Fruit fly (Drosophila melanogaster) whole organism, embryonic: ENCODE measurements around the gene RpS14a.

ENCODE experiments used
- CG10209 ChIP-seq: fragments of 200-800 bp; sonication (Bioruptor generic); optimal IDR thresholded peaks from 3 replicates; lab custom pipeline; 2017; ENCODE audit warnings: missing biosample characterization, mild to moderate bottlenecking, missing genetic modification characterization, missing genetic modification reagents
- CG11085 ChIP-seq: fragments of 200-800 bp; sonication (Bioruptor generic); IDR thresholded peaks from 2 replicates; pipeline ENCODE4 v1.3.6; 2022; ENCODE audit warnings: missing biosample characterization, missing genetic modification characterization
- CG12299 ChIP-seq: fragments of 200-800 bp; sonication (Bioruptor generic); optimal IDR thresholded peaks from 2 replicates; lab custom pipeline; 2018; ENCODE audit warnings: missing biosample characterization, mild to moderate bottlenecking, missing genetic modification characterization
- CG12769 ChIP-seq: fragments of 200-800 bp; sonication (Bioruptor generic); optimal IDR thresholded peaks from 2 replicates; lab custom pipeline; 2019; ENCODE audit warnings: missing biosample characterization, mild to moderate bottlenecking, missing genetic modification characterization, moderate library complexity
- CG14710 ChIP-seq: fragments of 200-800 bp; sonication (Bioruptor generic); optimal IDR thresholded peaks from 3 replicates; lab custom pipeline; 2019; ENCODE audit warnings: missing biosample characterization, mild to moderate bottlenecking, missing genetic modification characterization, moderate library complexity
- CG16779 ChIP-seq: fragments of 200-800 bp; sonication (Bioruptor generic); IDR thresholded peaks from 2 replicates; pipeline ENCODE4 v1.3.6; 2022; ENCODE audit warnings: missing biosample characterization, missing genetic modification characterization
- CG16815 ChIP-seq: fragments of 200-800 bp; sonication (Bioruptor generic); optimal IDR thresholded peaks from 3 replicates; lab custom pipeline; 2017; ENCODE audit warnings: missing biosample characterization, mild to moderate bottlenecking, missing genetic modification characterization
- CG2120 ChIP-seq: fragments of 200-800 bp; sonication (Bioruptor generic); optimal IDR thresholded peaks from 3 replicates; lab custom pipeline; 2016; ENCODE audit warnings: missing biosample characterization, missing genetic modification characterization
- CG30431 ChIP-seq: fragments of 200-800 bp; sonication (Bioruptor generic); optimal IDR thresholded peaks from 2 replicates; lab custom pipeline; 2017; ENCODE audit warnings: missing biosample characterization, missing genetic modification characterization
- CG32772 ChIP-seq: fragments of 200-800 bp; sonication (Bioruptor generic); IDR thresholded peaks from 2 replicates; pipeline ENCODE4 v1.3.6; 2022; ENCODE audit warnings: missing biosample characterization, missing genetic modification characterization
- CG33213 ChIP-seq: fragments of 200-800 bp; sonication (Bioruptor generic); optimal IDR thresholded peaks from 3 replicates; lab custom pipeline; 2016; ENCODE audit warnings: missing biosample characterization, missing genetic modification characterization
- CG3847 ChIP-seq: fragments of 200-800 bp; sonication (Bioruptor generic); IDR thresholded peaks from 2 replicates; pipeline ENCODE4 v1.3.6; 2022; ENCODE audit warnings: missing biosample characterization, missing genetic modification characterization
- CG5953 ChIP-seq: fragments of 200-800 bp; sonication (Bioruptor generic); IDR thresholded peaks from 2 replicates; pipeline ENCODE4 v1.3.6; 2022; ENCODE audit warnings: missing biosample characterization, missing genetic modification characterization
- CG7556 ChIP-seq: fragments of 200-800 bp; sonication (Bioruptor generic); optimal IDR thresholded peaks from 2 replicates; lab custom pipeline; 2017; ENCODE audit warnings: missing biosample characterization, mild to moderate bottlenecking, missing genetic modification characterization
- CG7987 ChIP-seq: fragments of 200-800 bp; sonication (Bioruptor generic); optimal IDR thresholded peaks from 2 replicates; lab custom pipeline; 2018; ENCODE audit warnings: missing biosample characterization, mild to moderate bottlenecking, missing genetic modification characterization, moderate library complexity
- CG8944 ChIP-seq: fragments of 200-800 bp; sonication (Bioruptor generic); optimal IDR thresholded peaks from 3 replicates; lab custom pipeline; 2016; ENCODE audit warnings: missing biosample characterization, missing genetic modification characterization
- CG9609 ChIP-seq: fragments of 200-800 bp; sonication (Bioruptor generic); optimal IDR thresholded peaks from 3 replicates; lab custom pipeline; 2016; ENCODE audit warnings: missing biosample characterization, missing genetic modification characterization
- CG9797 ChIP-seq: fragments of 200-800 bp; sonication (Bioruptor generic); optimal IDR thresholded peaks from 3 replicates; lab custom pipeline; 2018; ENCODE audit warnings: missing biosample characterization, mild to moderate bottlenecking, missing genetic modification characterization
- CkIIα-i1 ChIP-seq: fragments of 200-800 bp; sonication (Bioruptor generic); IDR thresholded peaks from 2 replicates; pipeline ENCODE4 v1.3.6; 2022; ENCODE audit warnings: missing biosample characterization, missing genetic modification characterization
- CrebB ChIP-seq: fragments of 200-800 bp; sonication (Bioruptor generic); optimal IDR thresholded peaks from 3 replicates; lab custom pipeline; 2018; ENCODE audit warnings: missing biosample characterization, mild to moderate bottlenecking, missing genetic modification characterization
- Dfd ChIP-seq, 2 experiments: fragments of >200 bp; optimal IDR thresholded peaks; 2 replicates each; lab custom pipeline; 2017; ENCODE audit warnings: missing biosample characterization in 2 of 2, missing genetic modification characterization in 2 of 2
- E2f1 ChIP-seq: fragments of 200-800 bp; sonication (Bioruptor generic); IDR thresholded peaks from 2 replicates; pipeline ENCODE4 v1.3.6; 2022; ENCODE audit warnings: missing biosample characterization, missing genetic modification characterization
- Eip74EF ChIP-seq, 2 experiments: fragments of 200-800 bp in 1 of 2; fragments of >200 bp in 1 of 2; sonication (Bioruptor generic) in 1 of 2; optimal IDR thresholded peaks; 2 replicates each; lab custom pipeline; 2017 to 2019; ENCODE audit warnings: missing biosample characterization in 2 of 2, missing genetic modification characterization in 2 of 2, mild to moderate bottlenecking in 1 of 2, moderate library complexity in 1 of 2
- HLH3B ChIP-seq: fragments of 200-800 bp; sonication (Bioruptor generic); IDR thresholded peaks from 2 replicates; pipeline ENCODE4 v1.3.6; 2022; ENCODE audit warnings: missing biosample characterization, missing genetic modification characterization
- HmgD ChIP-seq: fragments of 200-800 bp; sonication (Bioruptor generic); optimal IDR thresholded peaks from 3 replicates; lab custom pipeline; 2016; ENCODE audit warnings: missing biosample characterization, missing genetic modification characterization
- HmgZ ChIP-seq: fragments of 200-800 bp; sonication (Bioruptor generic); optimal IDR thresholded peaks from 2 replicates; lab custom pipeline; 2018; ENCODE audit warnings: missing biosample characterization, mild to moderate bottlenecking, missing genetic modification characterization
- Hr51 ChIP-seq, 2 experiments: fragments of 200-800 bp; sonication (Bioruptor generic); optimal IDR thresholded peaks; 2 replicates in 1 of 2; 3 replicates in 1 of 2; lab custom pipeline; 2016 to 2018; ENCODE audit warnings: missing biosample characterization in 2 of 2, missing genetic modification characterization in 2 of 2, mild to moderate bottlenecking in 1 of 2, moderate library complexity in 1 of 2
- Usf ChIP-seq: fragments of 200-800 bp; sonication (Bioruptor generic); optimal IDR thresholded peaks from 2 replicates; lab custom pipeline; 2017; ENCODE audit warnings: missing genotype, missing biosample characterization, missing genetic modification characterization
- Xbp1 ChIP-seq: fragments of 200-800 bp; sonication (Bioruptor generic); optimal IDR thresholded peaks from 3 replicates; lab custom pipeline; 2016; ENCODE audit warnings: missing biosample characterization, mild to moderate bottlenecking, missing genetic modification characterization
- abd-A ChIP-seq: fragments of 200-800 bp; sonication (Bioruptor generic); optimal IDR thresholded peaks from 3 replicates; lab custom pipeline; 2019; ENCODE audit warnings: missing biosample characterization, mild to moderate bottlenecking, missing genetic modification characterization, moderate library complexity
- amos ChIP-seq: fragments of 200-800 bp; sonication (Bioruptor generic); IDR thresholded peaks from 2 replicates; pipeline ENCODE4 v1.3.6; 2022; ENCODE audit warnings: missing biosample characterization, missing genetic modification characterization; ENCODE audit not compliant: partially characterized antibody
- bowl ChIP-seq: fragments of 200-800 bp; sonication (Bioruptor generic); IDR thresholded peaks from 2 replicates; pipeline ENCODE4 v1.3.6; 2022; ENCODE audit warnings: missing biosample characterization, missing genetic modification characterization
- cad ChIP-seq: fragments of >200 bp; optimal IDR thresholded peaks from 2 replicates; lab custom pipeline; 2017; ENCODE audit warnings: missing biosample characterization, missing genetic modification characterization
- cas ChIP-seq: fragments of 200-800 bp; sonication (Bioruptor generic); IDR thresholded peaks from 2 replicates; pipeline ENCODE4 v1.3.6; 2022; ENCODE audit warnings: missing biosample characterization, missing genetic modification characterization
- disco-r ChIP-seq: fragments of 200-800 bp; sonication (Bioruptor generic); optimal IDR thresholded peaks from 2 replicates; lab custom pipeline; 2016; ENCODE audit warnings: missing biosample characterization, missing genetic modification characterization
- ems ChIP-seq: fragments of 200-800 bp; sonication (Bioruptor generic); optimal IDR thresholded peaks from 3 replicates; lab custom pipeline; 2016; ENCODE audit warnings: missing biosample characterization, missing genetic modification characterization
- eve ChIP-seq, 2 experiments: fragments of >200 bp; optimal IDR thresholded peaks; 2 replicates each; lab custom pipeline; 2017; ENCODE audit warnings: missing biosample characterization in 2 of 2, missing genetic modification characterization in 2 of 2
- ftz-f1 ChIP-seq: fragments of 200-800 bp; sonication (Bioruptor generic); optimal IDR thresholded peaks from 2 replicates; lab custom pipeline; 2016; ENCODE audit warnings: missing biosample characterization, missing genetic modification characterization
- gcm2 ChIP-seq: fragments of 200-800 bp; sonication (Bioruptor generic); optimal IDR thresholded peaks from 2 replicates; lab custom pipeline; 2016; ENCODE audit warnings: missing biosample characterization, missing genetic modification characterization
- hb ChIP-seq: fragments of 200-800 bp; sonication (Bioruptor generic); IDR thresholded peaks from 3 replicates; pipeline ENCODE4 v1.3.6; 2022; ENCODE audit warnings: missing biosample characterization, missing genetic modification characterization; ENCODE audit not compliant: partially characterized antibody
- knrl ChIP-seq: fragments of 200-800 bp; sonication (Bioruptor generic); IDR thresholded peaks from 3 replicates; pipeline ENCODE4 v1.3.6; 2022; ENCODE audit warnings: missing biosample characterization, missing genetic modification characterization; ENCODE audit not compliant: partially characterized antibody
- oc ChIP-seq: fragments of 200-800 bp; sonication (Bioruptor generic); optimal IDR thresholded peaks from 2 replicates; lab custom pipeline; 2018; ENCODE audit warnings: missing biosample characterization, mild to moderate bottlenecking, missing genetic modification characterization, moderate library complexity
- pum ChIP-seq: fragments of 200-800 bp; sonication (Bioruptor generic); optimal IDR thresholded peaks from 2 replicates; lab custom pipeline; 2016; ENCODE audit warnings: missing biosample characterization, missing genetic modification characterization
- repo ChIP-seq: fragments of 200-800 bp; sonication (Bioruptor generic); optimal IDR thresholded peaks from 2 replicates; lab custom pipeline; 2016; ENCODE audit warnings: missing biosample characterization, missing genetic modification characterization
- slou ChIP-seq: fragments of 200-800 bp; sonication (Bioruptor generic); optimal IDR thresholded peaks from 3 replicates; lab custom pipeline; 2016; ENCODE audit warnings: missing biosample characterization, missing genetic modification characterization
- tio ChIP-seq: fragments of 200-800 bp; sonication (Bioruptor generic); optimal IDR thresholded peaks from 2 replicates; lab custom pipeline; 2017; ENCODE audit warnings: missing biosample characterization, missing genetic modification characterization, inconsistent platforms
- tup ChIP-seq: fragments of 200-800 bp; sonication (Bioruptor generic); optimal IDR thresholded peaks from 2 replicates; lab custom pipeline; 2016; ENCODE audit warnings: missing biosample characterization, mild to moderate bottlenecking, missing genetic modification characterization, moderate library complexity
- unc-4 ChIP-seq: fragments of 200-800 bp; sonication (Bioruptor generic); IDR thresholded peaks from 2 replicates; pipeline ENCODE4 v1.3.6; 2022; ENCODE audit warnings: missing biosample characterization, missing genetic modification characterization; ENCODE audit not compliant: partially characterized antibody
- vnd ChIP-seq: fragments of 200-800 bp; sonication (Bioruptor generic); IDR thresholded peaks from 3 replicates; pipeline ENCODE4 v1.3.6; 2022; ENCODE audit warnings: missing biosample characterization, missing genetic modification characterization; ENCODE audit not compliant: partially characterized antibody
- z ChIP-seq: fragments of 200-800 bp; sonication (Bioruptor generic); IDR thresholded peaks from 3 replicates; pipeline ENCODE4 v1.3.6; 2022; ENCODE audit warnings: missing biosample characterization, missing genetic modification characterization

The RpS14a gene

DNA sequence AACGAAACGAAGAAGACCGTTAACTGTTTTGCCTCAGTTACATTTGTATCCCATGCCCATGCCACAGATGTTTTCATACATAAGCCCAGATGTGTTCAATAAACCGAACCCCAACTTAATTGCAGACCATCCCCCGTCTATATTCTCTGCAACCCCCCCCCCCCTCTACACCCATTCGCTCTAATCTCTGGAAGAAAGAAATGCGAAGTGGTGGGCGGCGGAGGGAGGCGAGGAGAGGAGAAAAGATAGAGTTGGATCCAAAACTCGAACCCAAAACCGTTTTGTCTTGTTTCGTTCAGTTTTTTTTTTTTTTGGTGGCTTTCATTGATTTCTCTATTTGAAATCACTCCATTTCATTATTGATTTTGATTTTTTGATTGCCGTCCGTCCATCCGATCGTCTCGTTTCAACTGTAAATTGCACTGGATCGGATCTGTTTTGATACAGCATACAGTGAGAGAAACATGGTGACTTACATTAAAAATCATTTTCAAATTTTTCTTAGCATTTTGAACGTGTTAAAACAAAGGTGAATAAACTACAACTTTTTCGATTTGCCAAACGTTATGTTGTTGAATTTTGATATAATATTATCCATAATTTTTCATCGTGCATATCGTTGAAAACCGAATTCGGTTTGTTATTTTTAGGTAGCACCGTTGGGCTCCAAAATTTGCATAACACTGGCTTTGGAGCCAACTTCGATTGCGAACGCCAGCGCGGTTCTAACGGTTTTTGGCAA lies 42.1 kb downstream of the RpS14a start (continued):
- TF ChIP-seq vnd (GFP tag; lab: Robert Waterston, UW) (no peak), CG7556 (GFP tag; lab: Kevin White, UChicago) (no peak), Usf (GFP tag; lab: Kevin White, UChicago) (no peak), disco-r (GFP tag; lab: Kevin White, UChicago) (no peak), CG10209 (no peak), ems (peak; percentile 9), amos (GFP tag; lab: Robert Waterston, UW) (no peak), ftz-f1 (GFP tag; lab: Kevin White, UChicago) (no peak), HmgZ (tag; lab: Kevin White, UChicago) (no peak), CG7987 (GFP tag; lab: Kevin White, UChicago) (no peak), CG16779 (GFP tag; lab: Robert Waterston, UW) (no peak), E2f1 (peak; percentile 25; the same call in 1 of the 2 replicates), HLH3B (GFP tag; lab: Robert Waterston, UW) (0 out of 2 replicates have a peak, but pooled peaks have one; percentile 26), tio (no peak), CG33213 (peak; percentile 1), CG14710 (tag; lab: Kevin White, UChicago) (peak; percentile 9), CG3847 (GFP tag; lab: Robert Waterston, UW) (no peak), Eip74EF (GFP tag; optimal IDR thresholded peaks at IDR 0.05; lab: Kevin White, UChicago) (peak in 1 of 2 experiments; percentile 32), bowl (GFP tag; lab: Robert Waterston, UW) (no peak), abd-A (tag; lab: Kevin White, UChicago) (no peak), CG9797 (GFP tag; lab: Kevin White, UChicago) (no peak), z (GFP tag; lab: Robert Waterston, UW) (no peak), hb (GFP tag; lab: Robert Waterston, UW) (no peak), CG12769 (tag; lab: Kevin White, UChicago) (no peak), cad (GFP tag; lab: Kevin White, UChicago) (no peak), Dfd (GFP tag; optimal IDR thresholded peaks at IDR 0.05; lab: Kevin White, UChicago) (no peak), CG12299 (tag; lab: Kevin White, UChicago) (no peak), CG5953 (GFP tag; lab: Robert Waterston, UW) (no peak), CG16815 (GFP tag; lab: Kevin White, UChicago) (no peak), Hr51 (GFP tag; optimal IDR thresholded peaks at IDR 0.05; lab: Kevin White, UChicago) (peak in 1 of 2 experiments; percentile 43), CG11085 (no peak), CrebB (tag; lab: Kevin White, UChicago) (no peak), slou (no peak), oc (tag; lab: Kevin White, UChicago) (peak; percentile 63), gcm2 (GFP tag; lab: Kevin White, UChicago) (no peak), repo (GFP tag; lab: Kevin White, UChicago) (no peak), CG9609 (GFP tag; lab: Kevin White, UChicago) (peak; percentile 1), CG30431 (GFP tag; lab: Kevin White, UChicago) (no peak), Xbp1 (peak; percentile 18), pum (peak; percentile 24), CG8944 (GFP tag; lab: Kevin White, UChicago) (no peak), cas (no peak), CG2120 (no peak), CkIIα-i1 (GFP tag; lab: Robert Waterston, UW) (no peak), tup (no peak), HmgD (GFP tag; lab: Kevin White, UChicago) (no peak), knrl (no peak), eve (GFP tag; optimal IDR thresholded peaks at IDR 0.05; lab: Kevin White, UChicago) (peak in 1 of 2 experiments; percentile 48), unc-4 (GFP tag; lab: Robert Waterston, UW) (no peak), CG32772 (no peak)
